Fruit fly (Drosophila melanogaster): Measurements from ENCODE around the gene cm.

Gene cm

dm6 chrX:7008102-7009087, 2.5 kb downstream of the cm start (continued):
- TF ChIP-seq CG8765 (GFP tag; IDR thresholded peaks at IDR 0.05) (no peak), Atf3 (GFP tag; optimal IDR thresholded peaks at IDR 0.05) (no peak), Opbp (GFP tag; IDR thresholded peaks at IDR 0.05; ENCODE audit: partially characterized antibody) (no peak), CG42726 (GFP tag; IDR thresholded peaks at IDR 0.05; ENCODE audit: partially characterized antibody) (no peak), CG2875 (GFP tag; optimal IDR thresholded peaks at IDR 0.05) (no peak), disco-r (GFP tag; optimal IDR thresholded peaks at IDR 0.05) (no peak), YL-1 (GFP tag; optimal IDR thresholded peaks at IDR 0.05) (no peak)

- no peak for TF ChIP-seq Side (GFP tag; optimal IDR thresholded peaks at IDR 0.05)
- TF ChIP-seq CG10979 (tag; optimal IDR thresholded peaks at IDR 0.05): peak; percentile 2
- TF ChIP-seq oc (tag; optimal IDR thresholded peaks at IDR 0.05): no peak
- no peak for TF ChIP-seq Camta (GFP tag; optimal IDR thresholded peaks at IDR 0.05)
- TF ChIP-seq wek (GFP tag; optimal IDR thresholded peaks at IDR 0.05): no peak
- TF ChIP-seq gem (tag; optimal IDR thresholded peaks at IDR 0.05): peak; percentile 5
- no peak for TF ChIP-seq CG8478 (optimal IDR thresholded peaks at IDR 0.05)
- TF ChIP-seq CG9876 (GFP tag; optimal IDR thresholded peaks at IDR 0.05): no peak
- TF ChIP-seq sens (GFP tag): peak; percentile 83
Measured at dm6 chrX:7007693-7008092, 3.3 kb downstream of the cm start.

- TF ChIP-seq sens (GFP tag) (peak; percentile 35), CG13775 (GFP tag; optimal IDR thresholded peaks at IDR 0.05) (no peak), Pdp1 (GFP tag; optimal IDR thresholded peaks at IDR 0.05) (peak in 1 of 2 experiments; percentile 36), CTCF (GFP tag; optimal IDR thresholded peaks at IDR 0.05) (peak; percentile 82), CG8290 (GFP tag; optimal IDR thresholded peaks at IDR 0.05) (peak; percentile 8), CG8290 (tag; optimal IDR thresholded peaks at IDR 0.05) (no peak)
Measured at dm6 chrX:7005444-7005843, 5.5 kb downstream of the cm start.

dm6 chrX:7004101-7004700, 6.7 kb downstream of the cm start:
- TF ChIP-seq CG16779 (GFP tag; IDR thresholded peaks at IDR 0.05): 0 out of 2 replicates have a peak, but pooled peaks have one; percentile 42
- TF ChIP-seq cas (GFP tag; IDR thresholded peaks at IDR 0.05): peak; percentile 40; the same call in 1 of the 2 replicates
- no peak for TF ChIP-seq usp (GFP tag; optimal IDR thresholded peaks at IDR 0.05)
- TF ChIP-seq wek (GFP tag; optimal IDR thresholded peaks at IDR 0.05): peak; percentile 91
- no peak for TF ChIP-seq Lim3 (GFP tag; IDR thresholded peaks at IDR 0.05)
- peak; percentile 92 for TF ChIP-seq Xrp1 (GFP tag; IDR thresholded peaks at IDR 0.05)
- TF ChIP-seq Fer3 (tag; optimal IDR thresholded peaks at IDR 0.05): peak; percentile 67
- peak; percentile 73 for TF ChIP-seq CG11695 (GFP tag; IDR thresholded peaks at IDR 0.05)
- TF ChIP-seq Bdp1 (GFP tag; optimal IDR thresholded peaks at IDR 0.05): peak; percentile 85
- TF ChIP-seq NC2α (GFP tag; optimal IDR thresholded peaks at IDR 0.05): peak; percentile 90
- TF ChIP-seq seq (GFP tag; IDR thresholded peaks at IDR 0.05): peak; percentile 84
- TF ChIP-seq Atf-2 (GFP tag; optimal IDR thresholded peaks at IDR 0.05): peak; percentile 88
- no peak for TF ChIP-seq tna (GFP tag; IDR thresholded peaks at IDR 0.05; ENCODE audit: partially characterized antibody)
- TF ChIP-seq CG4854 (GFP tag; optimal IDR thresholded peaks at IDR 0.05): peak; percentile 66
- TF ChIP-seq YL-1 (GFP tag; optimal IDR thresholded peaks at IDR 0.05): peak; percentile 97
- TF ChIP-seq CG43689 (GFP tag; IDR thresholded peaks at IDR 0.05): no peak
- TF ChIP-seq Atf6 (GFP tag; IDR thresholded peaks at IDR 0.05): peak; percentile 83
- TF ChIP-seq fu2 (GFP tag; optimal IDR thresholded peaks at IDR 0.05): peak; percentile 26
- TF ChIP-seq CG2875 (GFP tag; optimal IDR thresholded peaks at IDR 0.05): peak; percentile 97
- peak; percentile 74 for TF ChIP-seq Nf-YB (GFP tag; optimal IDR thresholded peaks at IDR 0.05)
- peak; percentile 57 for TF ChIP-seq pum (GFP tag; optimal IDR thresholded peaks at IDR 0.05)
- TF ChIP-seq ab (GFP tag; optimal IDR thresholded peaks at IDR 0.05): no peak
- TF ChIP-seq onecut (GFP tag; IDR thresholded peaks at IDR 0.05): peak; percentile 83
- TF ChIP-seq Gsc (GFP tag; IDR thresholded peaks at IDR 0.05): no peak
- no peak for TF ChIP-seq amos (GFP tag; IDR thresholded peaks at IDR 0.05; ENCODE audit: partially characterized antibody)
- peak; percentile 75 for TF ChIP-seq CG10979 (tag; optimal IDR thresholded peaks at IDR 0.05)
- TF ChIP-seq CG13424 (tag; optimal IDR thresholded peaks at IDR 0.05): peak; percentile 73
- TF ChIP-seq jigr1 (GFP tag; IDR thresholded peaks at IDR 0.05): no peak
